Fruit fly (Drosophila melanogaster) ovary, adult (tissue): ENCODE results near the gene CG13829.

ENCODE experiments used
- CG17801 ChIP-seq: fragments of 200-800 bp; optimal IDR thresholded peaks from 2 replicates; lab custom pipeline; 2019; ENCODE audit warnings: missing biosample characterization, mild to moderate bottlenecking, missing genetic modification characterization, moderate library complexity; ENCODE audit not compliant: partially characterized antibody

The CG13829 gene

dm6 chr3R:23156347-23156864 is 4.7 kb downstream of the CG13829 start:
- no peak for TF ChIP-seq CG17801

dm6 chr3R:23149021-23149571 is 12.0 kb downstream of the CG13829 start:
- TF ChIP-seq CG17801 = no peak

- no peak for TF ChIP-seq CG17801
Measured at dm6 chr3R:23148433-23148832, 12.7 kb downstream of the CG13829 start.

dm6 chr3R:23147625-23148024 is 13.5 kb downstream of the CG13829 start:
- TF ChIP-seq CG17801 = no peak

dm6 chr3R:23147058-23147457 is 14.1 kb downstream of the CG13829 start:
- TF ChIP-seq CG17801 = no peak

- TF ChIP-seq CG17801 = no peak
Measured at dm6 chr3R:23145681-23146080, 15.5 kb downstream of the CG13829 start.

dm6 chr3R:23144654-23145053 is 16.5 kb downstream of the CG13829 start:
- no peak for TF ChIP-seq CG17801

- no peak for TF ChIP-seq CG17801
Measured at dm6 chr3R:23143440-23143839, 17.7 kb downstream of the CG13829 start.

dm6 chr3R:23141678-23142338 is 19.3 kb downstream of the CG13829 start, which contains the start of gene hh:
hh (minus strand) TSS chr3R:23141906.
- TF ChIP-seq CG17801 = no peak

- TF ChIP-seq CG17801 = no peak
Measured at dm6 chr3R:23141113-23141512, 20.0 kb downstream of the CG13829 start.

- TF ChIP-seq CG17801 = no peak
Measured at dm6 chr3R:23140280-23140679, 20.9 kb downstream of the CG13829 start.

dm6 chr3R:23139634-23140010 is 21.5 kb downstream of the CG13829 start:
- TF ChIP-seq CG17801 = no peak

dm6 chr3R:23138992-23139633 is 22.0 kb downstream of the CG13829 start:
- no peak for TF ChIP-seq CG17801

- TF ChIP-seq CG17801 = no peak
Measured at dm6 chr3R:23138439-23138838, 22.7 kb downstream of the CG13829 start.

dm6 chr3R:23134690-23135089 is 26.4 kb downstream of the CG13829 start:
- no peak for TF ChIP-seq CG17801

dm6 chr3R:23133301-23133828 is 27.8 kb downstream of the CG13829 start:
- TF ChIP-seq CG17801 = no peak

dm6 chr3R:23132299-23132698 is 28.8 kb downstream of the CG13829 start:
- no peak for TF ChIP-seq CG17801
